Fruit fly (Drosophila melanogaster) whole organism, pupa: ENCODE measurements around the gene Rcc1.
A peak's percentile ranks its signal among the peaks of the same experiment; 100 is the strongest.

Source experiments
- CG10348 ChIP-seq: fragments of 200-800 bp; sonication (Bioruptor generic); IDR thresholded peaks from 2 replicates; pipeline ENCODE4 v1.3.6; 2022; ENCODE audit warnings: missing biosample characterization, missing genetic modification characterization
- CG12605 ChIP-seq: fragments of 200-800 bp; sonication (Bioruptor generic); IDR thresholded peaks from 2 replicates; pipeline ENCODE4 v1.3.6; 2022; ENCODE audit warnings: missing biosample characterization, missing genetic modification characterization
- CG13204 ChIP-seq: fragments of 200-800 bp; sonication (Bioruptor generic); optimal IDR thresholded peaks from 2 replicates; lab custom pipeline; 2018; ENCODE audit warnings: missing biosample characterization, mild to moderate bottlenecking, missing genetic modification characterization, moderate library complexity
- CG14655 ChIP-seq: fragments of 200-800 bp; sonication (Bioruptor generic); optimal IDR thresholded peaks from 3 replicates; lab custom pipeline; 2017; ENCODE audit warnings: mild to moderate bottlenecking, missing biosample characterization, missing genetic modification reagents, missing genetic modification characterization
- CG15710 ChIP-seq: fragments of 200-800 bp; sonication (Bioruptor generic); optimal IDR thresholded peaks from 2 replicates; lab custom pipeline; 2018; ENCODE audit warnings: missing biosample characterization, mild to moderate bottlenecking, missing genetic modification characterization, moderate library complexity
- CG17806 ChIP-seq: fragments of 200-800 bp; sonication (Bioruptor generic); optimal IDR thresholded peaks from 2 replicates; lab custom pipeline; 2018; ENCODE audit warnings: missing biosample characterization, mild to moderate bottlenecking, missing genetic modification characterization, moderate library complexity
- CG32121 ChIP-seq: fragments of 200-800 bp; sonication (Bioruptor generic); IDR thresholded peaks from 2 replicates; pipeline ENCODE4 v1.3.6; 2022; ENCODE audit warnings: missing biosample characterization, missing genetic modification characterization
- CG34367 ChIP-seq: fragments of 200-800 bp; sonication (Bioruptor generic); optimal IDR thresholded peaks from 2 replicates; lab custom pipeline; 2018; ENCODE audit warnings: missing biosample characterization, mild to moderate bottlenecking, missing genetic modification characterization
- CG4496 ChIP-seq: fragments of 200-800 bp; sonication (Bioruptor generic); IDR thresholded peaks from 3 replicates; pipeline ENCODE4 v1.3.6; 2022; ENCODE audit warnings: missing biosample characterization, missing genetic modification characterization
- CG8159 ChIP-seq: fragments of 200-800 bp; sonication (Bioruptor generic); optimal IDR thresholded peaks from 3 replicates; lab custom pipeline; 2018; ENCODE audit warnings: missing biosample characterization, mild to moderate bottlenecking, missing genetic modification characterization, moderate library complexity
- CG8301 ChIP-seq: fragments of 200-800 bp; sonication (Bioruptor generic); optimal IDR thresholded peaks from 2 replicates; lab custom pipeline; 2018; ENCODE audit warnings: missing biosample characterization, mild to moderate bottlenecking, missing genetic modification characterization
- CG9948 ChIP-seq: fragments of 200-800 bp; sonication (Bioruptor generic); optimal IDR thresholded peaks from 2 replicates; lab custom pipeline; 2018; ENCODE audit warnings: missing biosample characterization, mild to moderate bottlenecking, missing genetic modification characterization, moderate library complexity
- D1 ChIP-seq: fragments of 200-800 bp; sonication (Bioruptor generic); optimal IDR thresholded peaks from 2 replicates; lab custom pipeline; 2018; ENCODE audit warnings: missing biosample characterization, mild to moderate bottlenecking, missing genetic modification characterization, moderate library complexity
- EcR ChIP-seq: fragments of 200-800 bp; sonication (Bioruptor generic); optimal IDR thresholded peaks from 3 replicates; lab custom pipeline; 2019; ENCODE audit warnings: missing biosample characterization, missing genetic modification characterization, mild to moderate bottlenecking, moderate library complexity, missing genetic modification reagents
- Ets98B ChIP-seq: fragments of 200-800 bp; sonication (Bioruptor generic); IDR thresholded peaks from 2 replicates; pipeline ENCODE4 v1.3.6; 2022; ENCODE audit warnings: missing biosample characterization, missing genetic modification characterization
- Pif1A ChIP-seq: fragments of 200-800 bp; sonication (Bioruptor generic); optimal IDR thresholded peaks from 3 replicates; lab custom pipeline; 2016; ENCODE audit warnings: missing biosample characterization, missing genetic modification characterization
- Pif1B ChIP-seq: fragments of 200-800 bp; sonication (Bioruptor generic); optimal IDR thresholded peaks from 3 replicates; lab custom pipeline; 2016; ENCODE audit warnings: missing biosample characterization, missing genetic modification characterization
- Snoo ChIP-seq: fragments of 200-800 bp; sonication (Bioruptor generic); optimal IDR thresholded peaks from 3 replicates; lab custom pipeline; 2017; ENCODE audit warnings: missing biosample characterization, mild to moderate bottlenecking, missing genetic modification characterization, inconsistent platforms
- fd96Ca ChIP-seq: fragments of 200-800 bp; sonication (Bioruptor generic); IDR thresholded peaks from 3 replicates; pipeline ENCODE4 v1.3.6; 2022; ENCODE audit warnings: missing biosample characterization, missing genetic modification characterization
- gl ChIP-seq: fragments of 200-800 bp; sonication (Bioruptor generic); optimal IDR thresholded peaks from 2 replicates; lab custom pipeline; 2018; ENCODE audit warnings: missing biosample characterization, mild to moderate bottlenecking, missing genetic modification characterization
- rn ChIP-seq: fragments of 200-800 bp; sonication (Bioruptor generic); IDR thresholded peaks from 2 replicates; pipeline ENCODE4 v1.3.6; 2022; ENCODE audit warnings: missing biosample characterization, missing genetic modification characterization

Gene Rcc1

DNA sequence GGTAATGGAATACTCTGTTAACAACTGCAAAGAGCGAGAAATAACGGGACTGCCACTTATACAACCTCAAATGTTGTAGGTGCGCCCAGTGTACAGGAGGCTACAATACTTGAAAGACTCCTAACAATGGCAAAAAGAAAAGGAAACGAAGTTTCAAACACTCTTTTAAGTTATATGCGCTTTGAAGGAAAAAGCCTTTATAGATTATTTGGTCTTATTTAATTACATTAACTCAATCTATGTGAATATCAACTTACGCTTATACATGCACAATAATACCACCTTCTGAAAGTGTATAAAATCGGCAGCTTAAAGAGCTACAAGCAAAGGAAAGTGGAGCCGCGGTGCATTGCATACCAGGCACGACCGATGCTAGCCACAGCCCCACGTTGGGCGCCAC is 7.9 kb upstream of the Rcc1 start:
- TF ChIP-seq Pif1B (GFP tag; lab: Kevin White, UChicago): no peak
- TF ChIP-seq CG9948 (tag; lab: Kevin White, UChicago): peak; percentile 21
- no peak for TF ChIP-seq CG8159
- TF ChIP-seq rn (GFP tag; lab: Robert Waterston, UW): no peak
- TF ChIP-seq CG10348 (GFP tag; lab: Robert Waterston, UW): no peak
- no peak for TF ChIP-seq fd96Ca (GFP tag; lab: Robert Waterston, UW)
- TF ChIP-seq CG17806 (tag; lab: Kevin White, UChicago): no peak
- no peak for TF ChIP-seq CG15710
- TF ChIP-seq CG4496 (GFP tag; lab: Robert Waterston, UW): 0 out of 3 replicates have a peak, but pooled peaks have one; percentile 15
- TF ChIP-seq CG12605 (GFP tag; lab: Robert Waterston, UW): no peak
- peak; percentile 11 for TF ChIP-seq CG8301
- TF ChIP-seq CG13204 (GFP tag; lab: Kevin White, UChicago): no peak
- 0 out of 2 replicates have a peak, but pooled peaks have one; percentile 18 for TF ChIP-seq CG32121 (GFP tag; lab: Robert Waterston, UW)
- no peak for TF ChIP-seq Snoo (tag; lab: Kevin White, UChicago)
- no peak for TF ChIP-seq D1
- TF ChIP-seq gl: no peak
- TF ChIP-seq Ets98B (GFP tag; lab: Robert Waterston, UW): 0 out of 2 replicates have a peak, but pooled peaks have one; percentile 19
- TF ChIP-seq CG14655 (GFP tag; lab: Kevin White, UChicago): peak; percentile 33
- TF ChIP-seq Pif1A: no peak
- no peak for TF ChIP-seq CG34367 (tag; lab: Kevin White, UChicago)
- no peak for TF ChIP-seq EcR (GFP tag; lab: Kevin White, UChicago)

DNA sequence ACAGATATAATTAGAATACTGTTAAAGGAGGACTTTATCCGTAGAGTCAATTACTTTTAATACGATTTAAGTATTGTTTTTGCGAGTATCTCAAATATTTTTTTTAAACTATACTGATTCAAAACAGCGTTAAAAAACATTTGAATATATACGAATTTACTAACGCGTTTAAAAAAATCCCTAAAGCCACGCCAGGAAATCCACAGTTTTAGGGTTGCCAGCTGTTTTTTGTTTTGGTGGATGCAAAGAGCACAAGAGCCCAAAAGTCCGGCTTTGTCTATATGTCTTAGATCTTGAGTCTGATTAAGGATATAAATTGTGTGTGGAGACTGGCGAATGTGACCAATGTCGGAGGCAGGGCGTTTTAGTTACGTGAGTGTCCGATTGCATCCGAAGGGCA is 5.0 kb downstream of the Rcc1 start:
- TF ChIP-seq CG8301: no peak
- TF ChIP-seq Pif1A: no peak
- no peak for TF ChIP-seq gl
- no peak for TF ChIP-seq CG12605 (GFP tag; lab: Robert Waterston, UW)
- TF ChIP-seq CG32121 (GFP tag; lab: Robert Waterston, UW): no peak
- no peak for TF ChIP-seq CG17806 (tag; lab: Kevin White, UChicago)
- no peak for TF ChIP-seq CG15710

DNA sequence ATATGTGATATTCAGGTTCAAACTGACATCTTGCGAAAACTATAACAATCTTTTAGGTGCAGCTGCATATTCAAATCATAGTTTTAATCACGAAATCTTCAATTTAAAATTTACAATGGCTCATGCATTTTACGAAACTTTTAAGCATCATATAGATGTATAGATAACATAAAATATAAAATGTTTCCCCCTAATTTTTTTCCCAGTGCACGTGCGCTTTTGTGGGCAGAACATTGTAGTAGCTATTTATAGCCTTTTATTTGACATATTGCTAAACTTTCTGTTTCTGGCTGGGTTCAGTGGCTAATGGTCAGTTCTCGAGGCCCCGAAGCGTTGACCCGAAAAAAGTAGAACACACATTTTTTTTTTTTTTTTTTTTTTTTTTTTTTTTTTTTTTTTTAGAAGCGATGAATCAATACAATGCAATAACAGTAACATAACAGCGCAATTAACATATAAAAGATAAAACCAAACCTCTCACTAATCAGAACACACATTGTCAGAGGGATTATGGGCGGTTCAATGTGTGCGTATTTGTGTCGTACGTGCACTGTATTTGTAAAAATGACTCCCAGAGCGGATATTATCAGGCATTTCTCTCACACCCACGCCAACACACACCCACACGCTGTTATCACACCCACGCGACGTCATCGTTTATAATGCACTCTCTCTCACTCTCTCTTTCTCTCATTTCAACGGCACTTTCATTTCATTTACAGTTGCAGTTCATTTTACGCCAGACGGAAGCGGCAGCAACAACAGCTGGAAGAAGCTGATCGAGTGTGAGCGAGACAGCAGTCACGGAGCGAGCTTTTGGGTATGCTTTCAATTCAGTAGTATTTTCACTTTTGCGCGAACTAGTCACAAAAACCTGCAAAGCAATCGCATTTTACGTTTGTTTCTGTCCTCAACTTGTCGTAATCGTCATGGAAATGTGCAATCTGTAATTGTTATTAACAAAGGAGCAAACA is 6.3 kb downstream of the Rcc1 start:
- peak; percentile 13 for TF ChIP-seq CG8301
- TF ChIP-seq CG34367 (tag; lab: Kevin White, UChicago): no peak
- peak; percentile 68 for TF ChIP-seq CG32121 (GFP tag; lab: Robert Waterston, UW)
- no peak for TF ChIP-seq CG17806 (tag; lab: Kevin White, UChicago)
- TF ChIP-seq EcR (GFP tag; lab: Kevin White, UChicago): peak; percentile 55
- TF ChIP-seq fd96Ca (GFP tag; lab: Robert Waterston, UW): peak; percentile 12; the same call in 1 of the 3 replicates
- no peak for TF ChIP-seq CG8159
- peak; percentile 23 for TF ChIP-seq Pif1A
- no peak for TF ChIP-seq rn (GFP tag; lab: Robert Waterston, UW)
- no peak for TF ChIP-seq CG13204 (GFP tag; lab: Kevin White, UChicago)
- TF ChIP-seq Ets98B (GFP tag; lab: Robert Waterston, UW): peak; percentile 60; the same call in 1 of the 2 replicates
- TF ChIP-seq Pif1B (GFP tag; lab: Kevin White, UChicago): peak; percentile 34
- TF ChIP-seq gl: no peak
- no peak for TF ChIP-seq D1
- peak; percentile 12; the same call in 1 of the 2 replicates for TF ChIP-seq CG12605 (GFP tag; lab: Robert Waterston, UW)
- TF ChIP-seq CG4496 (GFP tag; lab: Robert Waterston, UW): peak; percentile 66; the same call in 2 of the 3 replicates
- TF ChIP-seq Snoo (tag; lab: Kevin White, UChicago): peak; percentile 20
- TF ChIP-seq CG10348 (GFP tag; lab: Robert Waterston, UW): no peak
- no peak for TF ChIP-seq CG9948 (tag; lab: Kevin White, UChicago)
- no peak for TF ChIP-seq CG14655 (GFP tag; lab: Kevin White, UChicago)
- peak; percentile 5 for TF ChIP-seq CG15710

DNA sequence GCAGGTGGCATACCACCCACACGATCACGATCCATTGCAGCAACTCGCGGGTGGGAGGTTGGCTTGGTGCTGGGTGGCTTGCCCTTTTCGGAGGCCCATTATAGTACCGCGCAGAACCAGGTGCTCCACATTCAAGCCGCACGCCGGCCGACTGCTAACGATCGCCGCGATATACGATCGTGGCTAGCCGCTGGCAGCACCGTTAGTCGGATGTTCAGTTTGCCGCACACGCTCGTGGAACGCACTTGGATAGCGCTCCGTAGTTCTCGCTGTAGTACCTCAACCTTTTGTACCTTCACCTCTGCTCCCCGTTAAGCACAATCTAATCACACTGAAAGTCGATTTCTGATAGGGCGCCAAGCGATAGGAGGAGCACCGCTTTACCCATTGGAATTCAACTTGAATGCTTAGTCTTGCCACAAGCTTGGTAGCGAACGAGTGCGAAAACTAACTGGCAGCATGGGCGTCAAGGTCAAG is 8.9 kb downstream of the Rcc1 start, which contains the start of gene CG33523:
Gene CG33523 (plus strand): TSS at position 217 of the 477 bp plus-strand sequence.
- TF ChIP-seq CG9948 (tag; lab: Kevin White, UChicago): no peak
- 0 out of 2 replicates have a peak, but pooled peaks have one; percentile 19 for TF ChIP-seq CG32121 (GFP tag; lab: Robert Waterston, UW)

DNA sequence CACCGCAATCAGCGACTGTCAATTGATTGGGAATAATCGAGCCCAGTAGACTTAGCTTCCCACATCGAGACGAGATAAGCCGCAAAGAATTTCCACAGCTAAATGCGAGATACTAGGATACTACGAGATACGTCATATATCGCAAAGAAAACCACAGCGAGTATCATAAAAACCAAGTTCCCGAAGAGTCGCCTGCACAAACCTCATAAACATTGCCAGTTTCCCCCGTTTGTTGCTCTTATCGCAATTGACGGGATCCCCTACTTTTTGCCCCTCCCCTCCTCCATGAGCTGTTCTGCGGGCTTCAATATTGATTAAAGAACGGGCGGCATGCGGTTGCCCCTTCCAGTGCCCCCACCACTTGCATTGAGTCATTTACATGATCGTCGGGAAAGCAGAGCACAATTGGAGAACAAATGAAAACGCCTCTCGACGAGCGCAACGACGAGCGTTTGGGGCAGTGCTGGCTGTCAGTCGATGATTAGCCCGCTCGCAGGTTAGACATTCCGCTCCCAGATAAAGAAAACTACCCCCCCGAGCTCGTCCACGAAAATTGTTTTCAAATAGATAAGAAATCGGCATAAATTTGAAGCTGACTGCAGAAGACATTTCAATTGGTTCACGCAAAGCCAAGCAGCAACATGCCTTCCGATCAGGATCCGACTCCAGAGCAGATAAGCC is 10.4 kb downstream of the Rcc1 start, which contains the start of gene CG32407:
Gene CG32407 (plus strand): TSS at position 51 of the 681 bp plus-strand sequence.
- TF ChIP-seq rn (GFP tag; lab: Robert Waterston, UW): no peak
- TF ChIP-seq CG32121 (GFP tag; lab: Robert Waterston, UW): 0 out of 2 replicates have a peak, but pooled peaks have one; percentile 11
- TF ChIP-seq CG8159: no peak
- TF ChIP-seq Pif1B (GFP tag; lab: Kevin White, UChicago): no peak
- TF ChIP-seq CG13204 (GFP tag; lab: Kevin White, UChicago): peak; percentile 76
- no peak for TF ChIP-seq CG9948 (tag; lab: Kevin White, UChicago)
- TF ChIP-seq fd96Ca (GFP tag; lab: Robert Waterston, UW): 0 out of 3 replicates have a peak, but pooled peaks have one; percentile 42
- no peak for TF ChIP-seq gl
- TF ChIP-seq D1: no peak
- TF ChIP-seq CG12605 (GFP tag; lab: Robert Waterston, UW): no peak
- TF ChIP-seq Snoo (tag; lab: Kevin White, UChicago): no peak
- no peak for TF ChIP-seq EcR (GFP tag; lab: Kevin White, UChicago)
- TF ChIP-seq CG14655 (GFP tag; lab: Kevin White, UChicago): no peak
- peak; percentile 21 for TF ChIP-seq CG34367 (tag; lab: Kevin White, UChicago)
- TF ChIP-seq CG10348 (GFP tag; lab: Robert Waterston, UW): no peak
- TF ChIP-seq Ets98B (GFP tag; lab: Robert Waterston, UW): peak; percentile 41; the same call in 1 of the 2 replicates
- TF ChIP-seq CG8301: no peak
- TF ChIP-seq Pif1A: no peak
- no peak for TF ChIP-seq CG15710
- TF ChIP-seq CG17806 (tag; lab: Kevin White, UChicago): no peak
- peak; percentile 56; the same call in 1 of the 3 replicates for TF ChIP-seq CG4496 (GFP tag; lab: Robert Waterston, UW)
